Worm (Caenorhabditis elegans) whole organism, L2 larva: ENCODE data around the gene gpd-2.

Source experiments
- C34F6.9 ChIP-seq: fragments of 150-350 bp; optimal IDR thresholded peaks from 2 replicates; lab custom pipeline; 2014; ENCODE audit warnings: missing biosample characterization, missing genetic modification characterization
- F13H6.1 ChIP-seq: sonication (generic microtip); optimal IDR thresholded peaks from 2 replicates; lab custom pipeline; 2016; ENCODE audit warnings: missing genetic modification characterization, missing compliant biosample characterization
- R02D3.7 ChIP-seq: fragments of 150-350 bp; optimal IDR thresholded peaks from 2 replicates; lab custom pipeline; 2014; ENCODE audit warnings: missing biosample characterization, missing genetic modification characterization
- Y55F3AM.14 ChIP-seq: fragments of 200-800 bp; sonication (Bioruptor generic); optimal IDR thresholded peaks from 2 replicates; lab custom pipeline; 2018; ENCODE audit warnings: mild to moderate bottlenecking, missing genetic modification characterization, missing compliant biosample characterization
- ama-1 ChIP-seq: fragments of 150-350 bp; optimal IDR thresholded peaks from 2 replicates; lab custom pipeline; 2018; ENCODE audit warnings: inconsistent platforms
- blmp-1 ChIP-seq: sonication (generic microtip); optimal IDR thresholded peaks from 2 replicates; lab custom pipeline; 2017; ENCODE audit warnings: missing genetic modification characterization, mild to moderate bottlenecking, missing compliant biosample characterization, antibody characterized with exemption, moderate library complexity; ENCODE audit not compliant: insufficient read depth
- ceh-16 ChIP-seq: fragments of 150-350 bp; optimal IDR thresholded peaks from 2 replicates; lab custom pipeline; 2014; ENCODE audit warnings: missing biosample characterization, missing genetic modification characterization
- ceh-82 ChIP-seq: fragments of 150-350 bp; optimal IDR thresholded peaks from 2 replicates; lab custom pipeline; 2014; ENCODE audit warnings: missing biosample characterization, missing genetic modification characterization
- crh-2 ChIP-seq: sonication (generic microtip); optimal IDR thresholded peaks from 2 replicates; lab custom pipeline; 2017; ENCODE audit warnings: missing biosample characterization, missing genetic modification characterization
- fos-1 ChIP-seq: fragments of 150-350 bp; optimal IDR thresholded peaks from 2 replicates; lab custom pipeline; 2014; ENCODE audit warnings: missing biosample characterization, missing genetic modification characterization
- gmeb-1 ChIP-seq: fragments of 150-350 bp; optimal IDR thresholded peaks from 2 replicates; lab custom pipeline; 2014; ENCODE audit warnings: missing biosample characterization, missing genetic modification characterization
- lin-11 ChIP-seq: fragments of 150-350 bp; sonication (generic microtip); optimal IDR thresholded peaks from 2 replicates; lab custom pipeline; 2014; ENCODE audit warnings: missing biosample characterization, missing genetic modification characterization, inconsistent platforms, mixed read lengths
- lin-13 ChIP-seq: fragments of 150-350 bp; optimal IDR thresholded peaks from 2 replicates; lab custom pipeline; 2014; ENCODE audit warnings: missing biosample characterization, missing genetic modification reagents, missing genetic modification characterization
- lsy-2 ChIP-seq, 2 experiments: fragments of 150-350 bp in 1 of 2; sonication (generic microtip) in 1 of 2; optimal IDR thresholded peaks; 2 replicates each; lab custom pipeline; 2014 to 2017; ENCODE audit warnings: missing biosample characterization in 2 of 2, missing genetic modification characterization in 2 of 2
- mdl-1 ChIP-seq, 2 experiments: fragments of 150-350 bp in 1 of 2; sonication (generic microtip) in 1 of 2; optimal IDR thresholded peaks; 2 replicates each; lab custom pipeline; 2017; ENCODE audit warnings: missing biosample characterization in 2 of 2, missing genetic modification characterization in 2 of 2
- nhr-10 ChIP-seq: sonication (generic microtip); optimal IDR thresholded peaks from 2 replicates; lab custom pipeline; 2017; ENCODE audit warnings: missing biosample characterization, missing genetic modification characterization
- nhr-11 ChIP-seq: fragments of 150-350 bp; optimal IDR thresholded peaks from 2 replicates; lab custom pipeline; 2014; ENCODE audit warnings: missing biosample characterization, missing genetic modification characterization
- nhr-129 ChIP-seq: fragments of 150-350 bp; optimal IDR thresholded peaks from 2 replicates; lab custom pipeline; 2014; ENCODE audit warnings: missing biosample characterization, missing genetic modification characterization
- nhr-21 ChIP-seq: fragments of 150-350 bp; optimal IDR thresholded peaks from 2 replicates; lab custom pipeline; 2014; ENCODE audit warnings: missing biosample characterization, missing genetic modification characterization
- nhr-23 ChIP-seq: fragments of 150-350 bp; optimal IDR thresholded peaks from 2 replicates; lab custom pipeline; 2014; ENCODE audit warnings: missing biosample characterization, missing genetic modification reagents, missing genetic modification characterization
- nhr-237 ChIP-seq: fragments of 150-350 bp; optimal IDR thresholded peaks from 2 replicates; lab custom pipeline; 2014; ENCODE audit warnings: missing biosample characterization, missing genetic modification characterization
- nhr-25 ChIP-seq: fragments of 150-350 bp; sonication (generic microtip); optimal IDR thresholded peaks from 3 replicates; lab custom pipeline; 2014; ENCODE audit warnings: missing biosample characterization, missing genetic modification characterization
- nhr-77 ChIP-seq: fragments of 150-350 bp; optimal IDR thresholded peaks from 2 replicates; lab custom pipeline; 2014; ENCODE audit warnings: missing biosample characterization, missing genetic modification characterization
- sem-4 ChIP-seq: fragments of 150-350 bp; optimal IDR thresholded peaks from 2 replicates; lab custom pipeline; 2014; ENCODE audit warnings: missing biosample characterization, missing genetic modification reagents, missing genetic modification characterization
- skn-1 ChIP-seq: sonication (generic microtip); optimal IDR thresholded peaks from 2 replicates; lab custom pipeline; 2017; ENCODE audit warnings: missing biosample characterization, missing genetic modification characterization
- sma-3 ChIP-seq: sonication (generic microtip); optimal IDR thresholded peaks from 2 replicates; lab custom pipeline; 2016; ENCODE audit warnings: missing genetic modification reagents, missing genetic modification characterization, missing compliant biosample characterization
- sma-9 ChIP-seq, 2 experiments: fragments of 150-350 bp in 1 of 2; sonication (generic microtip) in 1 of 2; optimal IDR thresholded peaks; 2 replicates each; lab custom pipeline; 2014 to 2016; ENCODE audit warnings: missing genetic modification characterization in 2 of 2, mild to moderate bottlenecking in 1 of 2, missing biosample characterization in 1 of 2, missing compliant biosample characterization in 1 of 2, missing genetic modification reagents in 1 of 2, moderate library complexity in 1 of 2
- snpc-4 ChIP-seq: fragments of 150-350 bp; optimal IDR thresholded peaks from 2 replicates; lab custom pipeline; 2014; ENCODE audit warnings: missing biosample characterization, missing genetic modification characterization
- unc-55 ChIP-seq: fragments of 150-350 bp; sonication (generic microtip); optimal IDR thresholded peaks from 3 replicates; lab custom pipeline; 2014; ENCODE audit warnings: missing biosample characterization, missing genetic modification reagents, missing genetic modification characterization
- unc-62 ChIP-seq: fragments of 150-350 bp; optimal IDR thresholded peaks from 2 replicates; lab custom pipeline; 2014; ENCODE audit warnings: missing biosample characterization, missing genetic modification reagents, missing genetic modification characterization
- zag-1 ChIP-seq: fragments of 150-350 bp; optimal IDR thresholded peaks from 2 replicates; lab custom pipeline; 2014; ENCODE audit warnings: missing biosample characterization, missing genetic modification characterization
- ztf-4 ChIP-seq: fragments of 150-350 bp; optimal IDR thresholded peaks from 2 replicates; lab custom pipeline; 2014; ENCODE audit warnings: missing biosample characterization, missing genetic modification characterization

gpd-2 gene

ce11 chrX:3118596-3119287, 4.3 kb upstream of the gpd-2 start:
- no peak for TF ChIP-seq F13H6.1
- no peak for TF ChIP-seq skn-1 (tag; lab: Kevin White, UChicago)
- no peak for TF ChIP-seq Y55F3AM.14 (GFP tag; lab: Kevin White, UChicago)
- TF ChIP-seq, all 48 proteins: peak for 0

ce11 chrX:3117204-3117603, 2.7 kb upstream of the gpd-2 start:
- TF ChIP-seq blmp-1 (tag; lab: Kevin White, UChicago) (peak; percentile 58), sma-9 (GFP tag; optimal IDR thresholded peaks at IDR 0.05; lab: Kevin White, UChicago) (peak; percentile 27), sma-9 (tag; optimal IDR thresholded peaks at IDR 0.05; lab: Kevin White, UChicago) (no peak), skn-1 (tag; lab: Kevin White, UChicago) (peak; percentile 53), fos-1 (tag; lab: Kevin White, UChicago) (peak; percentile 30), snpc-4 (no peak), sem-4 (tag; lab: Kevin White, UChicago) (no peak), ceh-16 (tag; lab: Kevin White, UChicago) (no peak), sma-3 (GFP tag; lab: Kevin White, UChicago) (peak; percentile 65), nhr-25 (tag; lab: Kevin White, UChicago) (no peak), nhr-23 (tag; lab: Kevin White, UChicago) (no peak), lsy-2 (tag; optimal IDR thresholded peaks at IDR 0.05; lab: Kevin White, UChicago) (peak in 1 of 2 experiments; percentile 35), gmeb-1 (tag; lab: Kevin White, UChicago) (peak; percentile 33), crh-2 (peak; percentile 62), nhr-21 (tag; lab: Kevin White, UChicago) (peak; percentile 49), unc-55 (no peak), R02D3.7 (no peak)

ce11 chrX:3116033-3116876, 1.8 kb upstream of the gpd-2 start, which contains the start of gene mai-1:
Gene mai-1, minus strand, starts transcription at chrX:3116589.
- TF ChIP-seq zag-1 (peak; percentile 73), lin-13 (GFP tag; lab: Kevin White, UChicago) (peak; percentile 35), fos-1 (tag; lab: Kevin White, UChicago) (peak; percentile 21), C34F6.9 (tag; lab: Kevin White, UChicago) (peak; percentile 50), ceh-82 (tag; lab: Kevin White, UChicago) (peak; percentile 16), lsy-2 (tag; optimal IDR thresholded peaks at IDR 0.05; lab: Kevin White, UChicago) (peak in 1 of 2 experiments; percentile 46), nhr-129 (tag; lab: Kevin White, UChicago) (peak; percentile 65), F13H6.1 (peak; percentile 51), crh-2 (peak; percentile 23), lin-11 (tag; lab: Kevin White, UChicago) (peak; percentile 68), nhr-77 (no peak), ztf-4 (tag; lab: Kevin White, UChicago) (peak; percentile 28), ama-1 (lab: Kevin White, UChicago) (peak; percentile 37), sem-4 (tag; lab: Kevin White, UChicago) (peak; percentile 19), nhr-11 (no peak), mdl-1 (tag; optimal IDR thresholded peaks at IDR 0.05; lab: Kevin White, UChicago) (peak in 1 of 2 experiments; percentile 6), unc-62 (no peak), nhr-10 (tag; lab: Kevin White, UChicago) (no peak)
- TF ChIP-seq, all 48 proteins: peak for 14

- TF ChIP-seq sma-3 (GFP tag; lab: Kevin White, UChicago) (peak; percentile 73), ama-1 (lab: Kevin White, UChicago) (peak; percentile 88), nhr-237 (no peak), nhr-129 (tag; lab: Kevin White, UChicago) (peak; percentile 64), blmp-1 (tag; lab: Kevin White, UChicago) (no peak), nhr-21 (tag; lab: Kevin White, UChicago) (peak; percentile 69), nhr-25 (tag; lab: Kevin White, UChicago) (peak; percentile 70), lin-11 (tag; lab: Kevin White, UChicago) (peak; percentile 66), ceh-16 (tag; lab: Kevin White, UChicago) (peak; percentile 75), crh-2 (peak; percentile 57), nhr-77 (no peak), gmeb-1 (tag; lab: Kevin White, UChicago) (peak; percentile 12), sma-9 (GFP tag; optimal IDR thresholded peaks at IDR 0.05; lab: Kevin White, UChicago) (peak; percentile 72), sma-9 (tag; optimal IDR thresholded peaks at IDR 0.05; lab: Kevin White, UChicago) (no peak), fos-1 (tag; lab: Kevin White, UChicago) (peak; percentile 22)
Observed at ce11 chrX:3115134-3116032, 894 bp upstream of the gpd-2 start.
